Fruit fly (Drosophila melanogaster) whole organism, wandering third instar larva: ENCODE data around the gene CG4230.

ENCODE experiments used
- HLH106 ChIP-seq: fragments of 200-800 bp; optimal IDR thresholded peaks from 3 replicates; lab custom pipeline; 2019; ENCODE audit warnings: missing biosample characterization, mild to moderate bottlenecking, missing genetic modification characterization, moderate library complexity
- OdsH ChIP-seq: fragments of 200-800 bp; sonication (Bioruptor generic); optimal IDR thresholded peaks from 2 replicates; lab custom pipeline; 2016; ENCODE audit warnings: missing biosample characterization, mild to moderate bottlenecking, missing genetic modification characterization
- Rel ChIP-seq, 2 experiments: fragments of 200-800 bp; sonication (Bioruptor generic) in 1 of 2; optimal IDR thresholded peaks; 2 replicates in 1 of 2; 3 replicates in 1 of 2; lab custom pipeline; 2016 to 2019; ENCODE audit warnings: mild to moderate bottlenecking in 2 of 2, missing biosample characterization in 2 of 2, missing genetic modification characterization in 2 of 2, moderate library complexity in 1 of 2
- ey ChIP-seq: fragments of 200-800 bp; sonication (Bioruptor generic); optimal IDR thresholded peaks from 2 replicates; lab custom pipeline; 2016; ENCODE audit warnings: missing biosample characterization, missing genetic modification characterization
- h ChIP-seq: fragments of 200-800 bp; sonication (Bioruptor generic); optimal IDR thresholded peaks from 3 replicates; lab custom pipeline; 2016; ENCODE audit warnings: missing biosample characterization, mild to moderate bottlenecking, missing genetic modification characterization
- psq ChIP-seq: fragments of 200-800 bp; sonication (Bioruptor generic); optimal IDR thresholded peaks from 3 replicates; lab custom pipeline; 2017; ENCODE audit warnings: missing biosample characterization, mild to moderate bottlenecking, missing genetic modification characterization, moderate library complexity
- sv ChIP-seq: fragments of 200-800 bp; sonication (Bioruptor generic); optimal IDR thresholded peaks from 3 replicates; lab custom pipeline; 2016; ENCODE audit warnings: missing biosample characterization, missing genetic modification characterization
- usp ChIP-seq: fragments of >200 bp; optimal IDR thresholded peaks from 2 replicates; lab custom pipeline; 2017; ENCODE audit warnings: missing biosample characterization, missing genetic modification characterization

DNA sequence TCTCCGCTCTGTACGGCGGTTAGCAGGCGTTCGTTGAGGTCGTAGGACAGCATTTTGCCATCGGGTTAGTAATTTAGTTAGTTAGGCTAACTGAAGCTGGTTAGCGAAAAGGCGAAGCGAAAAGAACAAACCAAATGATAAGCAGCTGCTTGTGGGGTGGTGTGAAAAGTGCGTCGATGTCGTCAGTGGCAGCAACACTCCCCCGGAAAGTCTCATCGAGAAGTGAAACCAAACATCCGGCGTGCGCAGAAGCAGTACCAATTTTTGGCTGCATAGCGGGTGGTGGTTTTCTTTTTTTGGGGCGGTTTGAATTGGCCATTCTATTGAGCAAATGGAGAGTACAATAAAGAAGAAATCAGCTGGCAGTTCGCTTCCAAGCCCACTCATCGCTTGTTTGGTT is 45.2 kb upstream of the CG4230 start, which contains the start of gene CG9121:
- TF ChIP-seq sv (GFP tag; lab: Kevin White, UChicago) (no peak), HLH106 (tag; lab: Kevin White, UChicago) (no peak), usp (GFP tag; lab: Kevin White, UChicago) (no peak), Rel (GFP tag; optimal IDR thresholded peaks at IDR 0.05; lab: Kevin White, UChicago) (no peak), Rel (tag; optimal IDR thresholded peaks at IDR 0.05; lab: Kevin White, UChicago) (no peak), ey (no peak), psq (GFP tag; lab: Kevin White, UChicago) (no peak), h (GFP tag; lab: Kevin White, UChicago) (no peak), OdsH (GFP tag; lab: Kevin White, UChicago) (no peak)
